Fruit fly (Drosophila melanogaster) Kc167 (cell line): ENCODE results near the gene CG14718.

Experiments
- Myc ChIP-seq: fragments of >200 bp; optimal IDR thresholded peaks from 2 replicates; lab custom pipeline; 2017; ENCODE audit warnings: missing external identifiers
- h ChIP-seq: fragments of >200 bp; optimal IDR thresholded peaks from 3 replicates; lab custom pipeline; 2018; ENCODE audit warnings: missing external identifiers

dm6 chr3R:11661187-11661586 is 39.2 kb upstream of the CG14718 start:
- no peak for TF ChIP-seq h
- TF ChIP-seq Myc = no peak
